Fruit fly (Drosophila melanogaster): ENCODE data around the gene CG4914.

dm6 chr3L:14664390-14664789, 13.6 kb downstream of the CG4914 start:
- no peak for TF ChIP-seq pan (optimal IDR thresholded peaks at IDR 0.05)
- no peak for TF ChIP-seq CG8478 (optimal IDR thresholded peaks at IDR 0.05)
- no peak for TF ChIP-seq usp (GFP tag; optimal IDR thresholded peaks at IDR 0.05)

Data from whole organism.